Worm (Caenorhabditis elegans) whole organism, L2 larva: Measurements from ENCODE around the gene pxn-2.

Experiments used
- alr-1 ChIP-seq: fragments of 150-350 bp; optimal IDR thresholded peaks from 2 replicates; lab custom pipeline; 2014; ENCODE audit warnings: missing biosample characterization, missing genetic modification characterization
- aly-2 ChIP-seq: fragments of 150-350 bp; optimal IDR thresholded peaks from 2 replicates; lab custom pipeline; 2014; ENCODE audit warnings: missing biosample characterization, missing genetic modification characterization
- blmp-1 ChIP-seq: sonication (generic microtip); optimal IDR thresholded peaks from 2 replicates; lab custom pipeline; 2017; ENCODE audit warnings: missing genetic modification characterization, mild to moderate bottlenecking, missing compliant biosample characterization, antibody characterized with exemption, moderate library complexity; ENCODE audit not compliant: insufficient read depth
- ceh-16 ChIP-seq: fragments of 150-350 bp; optimal IDR thresholded peaks from 2 replicates; lab custom pipeline; 2014; ENCODE audit warnings: missing biosample characterization, missing genetic modification characterization
- egl-27 ChIP-seq: sonication (generic microtip); optimal IDR thresholded peaks from 3 replicates; lab custom pipeline; 2017; ENCODE audit warnings: missing biosample characterization, missing genetic modification reagents, missing genetic modification characterization
- elt-1 ChIP-seq: fragments of 150-350 bp; optimal IDR thresholded peaks from 2 replicates; lab custom pipeline; 2014; ENCODE audit warnings: missing biosample characterization, missing genetic modification characterization
- elt-3 ChIP-seq: sonication (generic microtip); optimal IDR thresholded peaks from 2 replicates; lab custom pipeline; 2017; ENCODE audit warnings: missing biosample characterization, missing genetic modification characterization
- mdl-1 ChIP-seq, 2 experiments: fragments of 150-350 bp in 1 of 2; sonication (generic microtip) in 1 of 2; optimal IDR thresholded peaks; 2 replicates each; lab custom pipeline; 2017; ENCODE audit warnings: missing biosample characterization in 2 of 2, missing genetic modification characterization in 2 of 2
- nhr-25 ChIP-seq: fragments of 150-350 bp; sonication (generic microtip); optimal IDR thresholded peaks from 3 replicates; lab custom pipeline; 2014; ENCODE audit warnings: missing biosample characterization, missing genetic modification characterization
- nhr-77 ChIP-seq: fragments of 150-350 bp; optimal IDR thresholded peaks from 2 replicates; lab custom pipeline; 2014; ENCODE audit warnings: missing biosample characterization, missing genetic modification characterization
- skn-1 ChIP-seq: sonication (generic microtip); optimal IDR thresholded peaks from 2 replicates; lab custom pipeline; 2017; ENCODE audit warnings: missing biosample characterization, missing genetic modification characterization
- snpc-4 ChIP-seq: fragments of 150-350 bp; optimal IDR thresholded peaks from 2 replicates; lab custom pipeline; 2014; ENCODE audit warnings: missing biosample characterization, missing genetic modification characterization
- unc-39 ChIP-seq: fragments of 150-350 bp; optimal IDR thresholded peaks from 2 replicates; lab custom pipeline; 2014; ENCODE audit warnings: missing biosample characterization, missing genetic modification characterization
- unc-62 ChIP-seq: fragments of 150-350 bp; optimal IDR thresholded peaks from 2 replicates; lab custom pipeline; 2014; ENCODE audit warnings: missing biosample characterization, missing genetic modification reagents, missing genetic modification characterization

ce11 chrX:10953834-10954233 lies 25.3 kb downstream of the pxn-2 start, which contains the start of gene pbo-4:
- TF ChIP-seq alr-1 (tag; lab: Kevin White, UChicago) (no peak), egl-27 (tag; lab: Kevin White, UChicago) (no peak), ceh-16 (no peak), skn-1 (tag; lab: Kevin White, UChicago) (no peak), mdl-1 (tag; optimal IDR thresholded peaks at IDR 0.05; lab: Kevin White, UChicago) (no peak), nhr-25 (tag; lab: Kevin White, UChicago) (no peak), elt-1 (tag; lab: Kevin White, UChicago) (no peak), unc-62 (GFP tag; lab: Kevin White, UChicago) (no peak), elt-3 (no peak), aly-2 (tag; lab: Kevin White, UChicago) (no peak), unc-39 (tag; lab: Kevin White, UChicago) (no peak), blmp-1 (no peak), snpc-4 (no peak), nhr-77 (tag; lab: Kevin White, UChicago) (no peak)
